Fruit fly (Drosophila melanogaster) whole organism, pupa: ENCODE measurements around the gene CkIIbeta.

Experiments
- CG10348 ChIP-seq: fragments of 200-800 bp; sonication (Bioruptor generic); IDR thresholded peaks from 2 replicates; pipeline ENCODE4 v1.3.6; 2022; ENCODE audit warnings: missing biosample characterization, missing genetic modification characterization
- CG12605 ChIP-seq: fragments of 200-800 bp; sonication (Bioruptor generic); IDR thresholded peaks from 2 replicates; pipeline ENCODE4 v1.3.6; 2022; ENCODE audit warnings: missing biosample characterization, missing genetic modification characterization
- CG13204 ChIP-seq: fragments of 200-800 bp; sonication (Bioruptor generic); optimal IDR thresholded peaks from 2 replicates; lab custom pipeline; 2018; ENCODE audit warnings: missing biosample characterization, mild to moderate bottlenecking, missing genetic modification characterization, moderate library complexity
- CG14655 ChIP-seq: fragments of 200-800 bp; sonication (Bioruptor generic); optimal IDR thresholded peaks from 3 replicates; lab custom pipeline; 2017; ENCODE audit warnings: mild to moderate bottlenecking, missing biosample characterization, missing genetic modification reagents, missing genetic modification characterization
- CG15710 ChIP-seq: fragments of 200-800 bp; sonication (Bioruptor generic); optimal IDR thresholded peaks from 2 replicates; lab custom pipeline; 2018; ENCODE audit warnings: missing biosample characterization, mild to moderate bottlenecking, missing genetic modification characterization, moderate library complexity
- CG17806 ChIP-seq: fragments of 200-800 bp; sonication (Bioruptor generic); optimal IDR thresholded peaks from 2 replicates; lab custom pipeline; 2018; ENCODE audit warnings: missing biosample characterization, mild to moderate bottlenecking, missing genetic modification characterization, moderate library complexity
- CG32121 ChIP-seq: fragments of 200-800 bp; sonication (Bioruptor generic); IDR thresholded peaks from 2 replicates; pipeline ENCODE4 v1.3.6; 2022; ENCODE audit warnings: missing biosample characterization, missing genetic modification characterization
- CG34367 ChIP-seq: fragments of 200-800 bp; sonication (Bioruptor generic); optimal IDR thresholded peaks from 2 replicates; lab custom pipeline; 2018; ENCODE audit warnings: missing biosample characterization, mild to moderate bottlenecking, missing genetic modification characterization
- CG4496 ChIP-seq: fragments of 200-800 bp; sonication (Bioruptor generic); IDR thresholded peaks from 3 replicates; pipeline ENCODE4 v1.3.6; 2022; ENCODE audit warnings: missing biosample characterization, missing genetic modification characterization
- CG8159 ChIP-seq: fragments of 200-800 bp; sonication (Bioruptor generic); optimal IDR thresholded peaks from 3 replicates; lab custom pipeline; 2018; ENCODE audit warnings: missing biosample characterization, mild to moderate bottlenecking, missing genetic modification characterization, moderate library complexity
- CG8301 ChIP-seq: fragments of 200-800 bp; sonication (Bioruptor generic); optimal IDR thresholded peaks from 2 replicates; lab custom pipeline; 2018; ENCODE audit warnings: missing biosample characterization, mild to moderate bottlenecking, missing genetic modification characterization
- CG9948 ChIP-seq: fragments of 200-800 bp; sonication (Bioruptor generic); optimal IDR thresholded peaks from 2 replicates; lab custom pipeline; 2018; ENCODE audit warnings: missing biosample characterization, mild to moderate bottlenecking, missing genetic modification characterization, moderate library complexity
- D1 ChIP-seq: fragments of 200-800 bp; sonication (Bioruptor generic); optimal IDR thresholded peaks from 2 replicates; lab custom pipeline; 2018; ENCODE audit warnings: missing biosample characterization, mild to moderate bottlenecking, missing genetic modification characterization, moderate library complexity
- EcR ChIP-seq: fragments of 200-800 bp; sonication (Bioruptor generic); optimal IDR thresholded peaks from 3 replicates; lab custom pipeline; 2019; ENCODE audit warnings: missing biosample characterization, missing genetic modification characterization, mild to moderate bottlenecking, moderate library complexity, missing genetic modification reagents
- Ets98B ChIP-seq: fragments of 200-800 bp; sonication (Bioruptor generic); IDR thresholded peaks from 2 replicates; pipeline ENCODE4 v1.3.6; 2022; ENCODE audit warnings: missing biosample characterization, missing genetic modification characterization
- Pif1A ChIP-seq: fragments of 200-800 bp; sonication (Bioruptor generic); optimal IDR thresholded peaks from 3 replicates; lab custom pipeline; 2016; ENCODE audit warnings: missing biosample characterization, missing genetic modification characterization
- Pif1B ChIP-seq: fragments of 200-800 bp; sonication (Bioruptor generic); optimal IDR thresholded peaks from 3 replicates; lab custom pipeline; 2016; ENCODE audit warnings: missing biosample characterization, missing genetic modification characterization
- Snoo ChIP-seq: fragments of 200-800 bp; sonication (Bioruptor generic); optimal IDR thresholded peaks from 3 replicates; lab custom pipeline; 2017; ENCODE audit warnings: missing biosample characterization, mild to moderate bottlenecking, missing genetic modification characterization, inconsistent platforms
- fd96Ca ChIP-seq: fragments of 200-800 bp; sonication (Bioruptor generic); IDR thresholded peaks from 3 replicates; pipeline ENCODE4 v1.3.6; 2022; ENCODE audit warnings: missing biosample characterization, missing genetic modification characterization
- gl ChIP-seq: fragments of 200-800 bp; sonication (Bioruptor generic); optimal IDR thresholded peaks from 2 replicates; lab custom pipeline; 2018; ENCODE audit warnings: missing biosample characterization, mild to moderate bottlenecking, missing genetic modification characterization
- rn ChIP-seq: fragments of 200-800 bp; sonication (Bioruptor generic); IDR thresholded peaks from 2 replicates; pipeline ENCODE4 v1.3.6; 2022; ENCODE audit warnings: missing biosample characterization, missing genetic modification characterization

Gene CkIIbeta

DNA sequence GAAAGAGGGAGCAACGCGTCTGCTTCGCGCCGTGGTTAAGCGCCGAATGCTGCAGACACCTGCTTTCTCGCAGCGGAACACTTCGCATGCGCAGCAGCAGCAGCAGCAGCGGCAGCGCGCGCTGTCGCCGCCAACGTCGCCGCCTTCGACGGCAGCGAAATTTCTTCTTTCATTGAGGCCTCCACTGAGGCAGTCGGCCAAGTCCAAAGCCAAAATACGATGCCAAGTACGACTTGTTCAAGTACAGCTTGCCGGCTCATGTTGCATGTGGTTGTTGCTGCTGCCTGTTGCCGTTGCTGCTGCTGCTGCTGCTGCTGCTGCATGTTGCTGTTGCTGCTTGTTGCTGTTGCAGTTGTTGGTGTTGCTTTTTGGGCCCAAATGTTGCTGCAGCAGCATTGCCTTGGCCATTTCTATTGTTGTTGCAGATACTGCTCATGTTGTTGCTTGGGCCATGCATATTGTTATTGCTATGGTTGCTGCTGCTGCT lies 13.6 kb upstream of the CkIIbeta start, which contains the start of gene dy:
TSS of gene dy (minus strand) at position 51 of the 487 bp plus-strand sequence.
- TF ChIP-seq CG13204 (GFP tag; lab: Kevin White, UChicago) = no peak
- no peak for TF ChIP-seq gl (tag; lab: Kevin White, UChicago)
- TF ChIP-seq fd96Ca (GFP tag; lab: Robert Waterston, UW) = no peak
- TF ChIP-seq CG15710 (tag; lab: Kevin White, UChicago) = no peak
- TF ChIP-seq Ets98B (GFP tag; lab: Robert Waterston, UW) = no peak
- no peak for TF ChIP-seq CG17806
- TF ChIP-seq Snoo = no peak
- TF ChIP-seq CG32121 (GFP tag; lab: Robert Waterston, UW) = no peak
- TF ChIP-seq EcR (GFP tag; lab: Kevin White, UChicago) = no peak
- TF ChIP-seq CG10348 (GFP tag; lab: Robert Waterston, UW) = no peak
- TF ChIP-seq CG34367 (tag; lab: Kevin White, UChicago) = no peak
- no peak for TF ChIP-seq Pif1A (GFP tag; lab: Kevin White, UChicago)
- TF ChIP-seq CG8159 (tag; lab: Kevin White, UChicago) = no peak
- TF ChIP-seq D1 (tag; lab: Kevin White, UChicago) = no peak
- TF ChIP-seq CG14655 (GFP tag; lab: Kevin White, UChicago) = no peak
- no peak for TF ChIP-seq CG9948 (tag; lab: Kevin White, UChicago)
- no peak for TF ChIP-seq CG12605 (GFP tag; lab: Robert Waterston, UW)
- no peak for TF ChIP-seq CG8301 (tag; lab: Kevin White, UChicago)
- no peak for TF ChIP-seq CG4496 (GFP tag; lab: Robert Waterston, UW)

dm6 chrX:11784997-11785396 lies 7.3 kb upstream of the CkIIbeta start:
- TF ChIP-seq CG32121 (GFP tag; lab: Robert Waterston, UW) (no peak), CG10348 (GFP tag; lab: Robert Waterston, UW) (no peak), CG12605 (GFP tag; lab: Robert Waterston, UW) (peak; percentile 46; the same call in 1 of the 2 replicates), fd96Ca (GFP tag; lab: Robert Waterston, UW) (no peak), CG34367 (tag; lab: Kevin White, UChicago) (peak; percentile 11), CG9948 (tag; lab: Kevin White, UChicago) (no peak), D1 (tag; lab: Kevin White, UChicago) (no peak), CG4496 (GFP tag; lab: Robert Waterston, UW) (peak; percentile 58; the same call in 1 of the 3 replicates), CG17806 (peak; percentile 3), Pif1B (GFP tag; lab: Kevin White, UChicago) (no peak), gl (tag; lab: Kevin White, UChicago) (peak; percentile 16), Snoo (no peak), CG8159 (tag; lab: Kevin White, UChicago) (peak; percentile 38), CG13204 (GFP tag; lab: Kevin White, UChicago) (peak; percentile 14), rn (no peak), CG15710 (tag; lab: Kevin White, UChicago) (peak; percentile 43), EcR (GFP tag; lab: Kevin White, UChicago) (no peak), Ets98B (GFP tag; lab: Robert Waterston, UW) (peak; percentile 52; the same call in 1 of the 2 replicates), CG8301 (tag; lab: Kevin White, UChicago) (no peak), CG14655 (GFP tag; lab: Kevin White, UChicago) (no peak), Pif1A (GFP tag; lab: Kevin White, UChicago) (peak; percentile 23)

DNA sequence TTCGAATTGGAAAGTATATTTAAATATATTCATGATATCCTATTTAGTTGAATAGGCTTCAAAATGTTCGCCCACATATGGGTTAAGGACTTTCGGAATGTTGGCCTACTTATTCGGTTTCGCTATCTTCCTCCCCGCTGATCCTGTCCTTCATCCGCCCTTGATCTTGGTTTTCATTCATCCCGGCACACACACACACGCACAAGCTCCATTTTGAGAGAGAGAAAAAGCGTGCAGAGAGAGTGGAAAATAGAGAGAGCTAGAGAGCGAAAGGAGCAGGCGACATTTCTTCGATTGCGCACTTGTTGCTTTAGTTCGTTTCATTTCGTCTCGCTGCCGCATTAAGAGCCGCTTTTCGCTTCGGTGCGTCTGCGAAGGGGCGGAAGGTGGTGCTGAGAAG lies 5.3 kb upstream of the CkIIbeta start, which contains the start of gene Karl:
TSS of gene Karl (plus strand) at position 301 of the 400 bp plus-strand sequence.
- TF ChIP-seq CG32121 (GFP tag; lab: Robert Waterston, UW) = no peak
- no peak for TF ChIP-seq CG10348 (GFP tag; lab: Robert Waterston, UW)
- no peak for TF ChIP-seq Snoo
- no peak for TF ChIP-seq CG8159 (tag; lab: Kevin White, UChicago)
- no peak for TF ChIP-seq Ets98B (GFP tag; lab: Robert Waterston, UW)
- no peak for TF ChIP-seq CG4496 (GFP tag; lab: Robert Waterston, UW)
- no peak for TF ChIP-seq D1 (tag; lab: Kevin White, UChicago)
- TF ChIP-seq Pif1B (GFP tag; lab: Kevin White, UChicago) = no peak
- no peak for TF ChIP-seq CG34367 (tag; lab: Kevin White, UChicago)
- TF ChIP-seq Pif1A (GFP tag; lab: Kevin White, UChicago) = no peak
- TF ChIP-seq, all 21 proteins: peak for 0

DNA sequence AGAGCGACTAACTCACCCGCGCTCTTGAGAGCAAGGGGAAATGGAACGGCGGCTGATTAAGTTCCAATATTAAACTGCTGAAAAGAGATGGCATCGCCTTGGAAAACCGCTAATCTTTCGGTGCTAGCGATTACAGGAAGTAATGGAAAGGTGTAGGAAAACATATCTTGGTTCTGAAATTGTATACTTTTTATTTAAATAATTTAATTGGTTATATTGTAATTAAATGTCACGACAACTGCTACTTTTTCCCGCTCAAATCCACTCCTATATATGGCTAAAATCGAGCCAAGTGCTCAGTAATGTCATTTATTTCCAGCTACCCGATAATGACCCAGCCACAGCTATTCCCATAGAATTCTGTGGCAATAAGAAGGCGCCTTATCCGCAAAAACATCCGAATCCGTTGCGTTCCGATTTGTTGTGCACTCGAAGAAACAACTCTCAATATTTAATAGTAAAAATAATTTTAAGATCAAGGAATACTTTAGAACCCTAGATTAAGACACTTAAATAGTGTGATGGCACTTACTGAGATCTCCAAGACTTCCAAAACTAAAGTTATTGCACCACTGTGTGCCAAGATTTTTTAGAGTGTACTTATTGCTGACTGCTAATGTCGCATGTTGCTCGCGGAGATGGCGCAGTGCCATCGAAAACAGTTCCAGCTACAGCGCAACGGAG lies 4.0 kb upstream of the CkIIbeta start:
- peak; percentile 83 for TF ChIP-seq Snoo
- TF ChIP-seq Pif1B (GFP tag; lab: Kevin White, UChicago) = peak; percentile 81
- TF ChIP-seq CG15710 (tag; lab: Kevin White, UChicago) = peak; percentile 86
- TF ChIP-seq CG32121 (GFP tag; lab: Robert Waterston, UW) = peak; percentile 84
- TF ChIP-seq CG10348 (GFP tag; lab: Robert Waterston, UW) = no peak; the same call in 1 of the 2 replicates
- TF ChIP-seq CG13204 (GFP tag; lab: Kevin White, UChicago) = peak; percentile 65
- TF ChIP-seq CG34367 (tag; lab: Kevin White, UChicago) = peak; percentile 84
- peak; percentile 89 for TF ChIP-seq Ets98B (GFP tag; lab: Robert Waterston, UW)
- TF ChIP-seq EcR (GFP tag; lab: Kevin White, UChicago) = no peak
- TF ChIP-seq CG4496 (GFP tag; lab: Robert Waterston, UW) = peak; percentile 93
- peak; percentile 67 for TF ChIP-seq rn
- TF ChIP-seq CG17806 = peak; percentile 85
- TF ChIP-seq fd96Ca (GFP tag; lab: Robert Waterston, UW) = peak; percentile 91
- TF ChIP-seq D1 (tag; lab: Kevin White, UChicago) = peak; percentile 42
- peak; percentile 87 for TF ChIP-seq CG8159 (tag; lab: Kevin White, UChicago)
- peak; percentile 90 for TF ChIP-seq CG14655 (GFP tag; lab: Kevin White, UChicago)
- peak; percentile 84 for TF ChIP-seq Pif1A (GFP tag; lab: Kevin White, UChicago)
- TF ChIP-seq CG12605 (GFP tag; lab: Robert Waterston, UW) = peak; percentile 82
- TF ChIP-seq CG9948 (tag; lab: Kevin White, UChicago) = peak; percentile 86
- TF ChIP-seq CG8301 (tag; lab: Kevin White, UChicago) = peak; percentile 86
- TF ChIP-seq gl (tag; lab: Kevin White, UChicago) = peak; percentile 69
